Fruit fly (Drosophila melanogaster) whole organism, embryonic: ENCODE data around the gene CG42852.

Source experiments
- Antp ChIP-seq: fragments of 200-800 bp; sonication (Bioruptor generic); optimal IDR thresholded peaks from 3 replicates; lab custom pipeline; 2016; ENCODE audit warnings: missing biosample characterization, missing genetic modification characterization
- Asciz ChIP-seq: fragments of 200-800 bp; sonication (Bioruptor generic); optimal IDR thresholded peaks from 2 replicates; lab custom pipeline; 2017; ENCODE audit warnings: missing biosample characterization, mild to moderate bottlenecking, missing genetic modification characterization, missing genetic modification reagents
- Blimp-1 ChIP-seq: fragments of 200-800 bp; sonication (Bioruptor generic); optimal IDR thresholded peaks from 3 replicates; lab custom pipeline; 2018; ENCODE audit warnings: missing biosample characterization, missing genetic modification characterization, mild to moderate bottlenecking, moderate library complexity, missing genetic modification reagents
- BtbVII ChIP-seq: fragments of 200-800 bp; sonication (Bioruptor generic); optimal IDR thresholded peaks from 3 replicates; lab custom pipeline; 2017; ENCODE audit warnings: missing biosample characterization, mild to moderate bottlenecking, missing genetic modification characterization
- CG10267 ChIP-seq: fragments of 200-800 bp; sonication (Bioruptor generic); optimal IDR thresholded peaks from 2 replicates; lab custom pipeline; 2018; ENCODE audit warnings: missing biosample characterization, mild to moderate bottlenecking, missing genetic modification characterization, moderate library complexity
- CG10654 ChIP-seq: fragments of 200-800 bp; sonication (Bioruptor generic); optimal IDR thresholded peaks from 2 replicates; lab custom pipeline; 2016; ENCODE audit warnings: missing biosample characterization, missing genetic modification characterization
- CG10979 ChIP-seq: fragments of 200-800 bp; sonication (Bioruptor generic); optimal IDR thresholded peaks from 2 replicates; lab custom pipeline; 2018; ENCODE audit warnings: missing biosample characterization, mild to moderate bottlenecking, missing genetic modification characterization, moderate library complexity
- CG11504 ChIP-seq: fragments of 200-800 bp; sonication (Bioruptor generic); optimal IDR thresholded peaks from 3 replicates; lab custom pipeline; 2019; ENCODE audit warnings: missing biosample characterization, mild to moderate bottlenecking, missing genetic modification characterization, moderate library complexity
- CG15269 ChIP-seq: fragments of 200-800 bp; sonication (Bioruptor generic); optimal IDR thresholded peaks from 2 replicates; lab custom pipeline; 2018; ENCODE audit warnings: missing biosample characterization, mild to moderate bottlenecking, missing genetic modification characterization, moderate library complexity
- CG15514 ChIP-seq: fragments of 200-800 bp; sonication (Bioruptor generic); optimal IDR thresholded peaks from 3 replicates; lab custom pipeline; 2017; ENCODE audit warnings: missing biosample characterization, missing genetic modification characterization, mild to moderate bottlenecking, moderate library complexity, missing genetic modification reagents
- CG17612 ChIP-seq: fragments of 200-800 bp; sonication (Bioruptor generic); IDR thresholded peaks from 2 replicates; pipeline ENCODE4 v1.3.6; 2022; ENCODE audit warnings: missing biosample characterization, missing genetic modification characterization
- CG18011 ChIP-seq: fragments of 200-800 bp; sonication (Bioruptor generic); optimal IDR thresholded peaks from 2 replicates; lab custom pipeline; 2017; ENCODE audit warnings: missing biosample characterization, missing genetic modification characterization, mild to moderate bottlenecking, moderate library complexity, missing genotype
- CG18476 ChIP-seq: fragments of 200-800 bp; sonication (Bioruptor generic); optimal IDR thresholded peaks from 2 replicates; lab custom pipeline; 2016; ENCODE audit warnings: missing biosample characterization, mild to moderate bottlenecking, missing genetic modification characterization
- CG2678 ChIP-seq: fragments of 200-800 bp; sonication (Bioruptor generic); optimal IDR thresholded peaks from 3 replicates; lab custom pipeline; 2019; ENCODE audit warnings: missing biosample characterization, mild to moderate bottlenecking, missing genetic modification characterization, moderate library complexity
- CG30403 ChIP-seq: fragments of 200-800 bp; sonication (Bioruptor generic); optimal IDR thresholded peaks from 3 replicates; lab custom pipeline; 2016; ENCODE audit warnings: missing biosample characterization, missing genetic modification characterization
- CG31441 ChIP-seq: fragments of 200-800 bp; sonication (Bioruptor generic); IDR thresholded peaks from 2 replicates; pipeline ENCODE4 v1.3.6; 2022; ENCODE audit warnings: missing biosample characterization, missing genetic modification characterization
- CG4820 ChIP-seq: fragments of 200-800 bp; sonication (Bioruptor generic); optimal IDR thresholded peaks from 3 replicates; lab custom pipeline; 2016; ENCODE audit warnings: missing biosample characterization, missing genetic modification characterization
- CG5245 ChIP-seq: fragments of 200-800 bp; sonication (Bioruptor generic); optimal IDR thresholded peaks from 3 replicates; lab custom pipeline; 2016; ENCODE audit warnings: missing biosample characterization, missing genetic modification characterization
- CG6654 ChIP-seq: fragments of 200-800 bp; sonication (Bioruptor generic); optimal IDR thresholded peaks from 2 replicates; lab custom pipeline; 2017; ENCODE audit warnings: missing biosample characterization, mild to moderate bottlenecking, missing genetic modification characterization
- CG7987 ChIP-seq: fragments of 200-800 bp; sonication (Bioruptor generic); optimal IDR thresholded peaks from 2 replicates; lab custom pipeline; 2018; ENCODE audit warnings: missing biosample characterization, mild to moderate bottlenecking, missing genetic modification characterization, moderate library complexity
- CG8359 ChIP-seq: fragments of 200-800 bp; sonication (Bioruptor generic); optimal IDR thresholded peaks from 2 replicates; lab custom pipeline; 2017; ENCODE audit warnings: missing biosample characterization, mild to moderate bottlenecking, missing genetic modification characterization, borderline replicate concordance
- D ChIP-seq, 2 experiments: fragments of 200-800 bp in 1 of 2; fragments of >200 bp in 1 of 2; sonication (Bioruptor generic) in 1 of 2; optimal IDR thresholded peaks; 2 replicates in 1 of 2; 3 replicates in 1 of 2; lab custom pipeline; 2017; ENCODE audit warnings: mild to moderate bottlenecking in 1 of 2, missing biosample characterization in 1 of 2, missing genetic modification characterization in 1 of 2, missing genetic modification reagents in 1 of 2
- Dip3 ChIP-seq: fragments of 200-800 bp; sonication (Bioruptor generic); optimal IDR thresholded peaks from 3 replicates; lab custom pipeline; 2016; ENCODE audit warnings: missing biosample characterization, missing genetic modification characterization
- E2f1 ChIP-seq: fragments of 200-800 bp; sonication (Bioruptor generic); IDR thresholded peaks from 2 replicates; pipeline ENCODE4 v1.3.6; 2022; ENCODE audit warnings: missing biosample characterization, missing genetic modification characterization
- Ets65A ChIP-seq: fragments of 200-800 bp; sonication (Bioruptor generic); peaks from one replicate; lab custom pipeline; 2016; ENCODE audit warnings: missing biosample characterization, missing genetic modification characterization
- HHEX ChIP-seq: fragments of 200-800 bp; sonication (Bioruptor generic); optimal IDR thresholded peaks from 3 replicates; lab custom pipeline; 2017; ENCODE audit warnings: missing biosample characterization, mild to moderate bottlenecking, missing genetic modification characterization, missing genetic modification reagents
- HLH54F ChIP-seq: fragments of 200-800 bp; sonication (Bioruptor generic); optimal IDR thresholded peaks from 3 replicates; lab custom pipeline; 2016; ENCODE audit warnings: missing biosample characterization, missing genetic modification characterization
- Hr3 ChIP-seq: fragments of 200-800 bp; sonication (Bioruptor generic); optimal IDR thresholded peaks from 3 replicates; lab custom pipeline; 2016; ENCODE audit warnings: missing biosample characterization, missing genetic modification characterization
- Hr78 ChIP-seq, 2 experiments: fragments of 200-800 bp in 1 of 2; fragments of >200 bp in 1 of 2; sonication (Bioruptor generic) in 1 of 2; optimal IDR thresholded peaks; 2 replicates each; lab custom pipeline; 2017 to 2019; ENCODE audit warnings: missing biosample characterization in 2 of 2, missing genetic modification characterization in 2 of 2, mild to moderate bottlenecking in 1 of 2, moderate library complexity in 1 of 2
- Max ChIP-seq: fragments of 200-800 bp; sonication (Bioruptor generic); optimal IDR thresholded peaks from 2 replicates; lab custom pipeline; 2016; ENCODE audit warnings: missing biosample characterization, mild to moderate bottlenecking, missing genetic modification characterization
- Rfx ChIP-seq: fragments of 200-800 bp; sonication (Bioruptor generic); IDR thresholded peaks from 2 replicates; pipeline ENCODE4 v1.3.6; 2022; ENCODE audit warnings: missing biosample characterization, missing genetic modification characterization
- Xbp1 ChIP-seq: fragments of 200-800 bp; sonication (Bioruptor generic); optimal IDR thresholded peaks from 3 replicates; lab custom pipeline; 2016; ENCODE audit warnings: missing biosample characterization, mild to moderate bottlenecking, missing genetic modification characterization
- Xrp1 ChIP-seq: fragments of 200-800 bp; sonication (Bioruptor generic); IDR thresholded peaks from 2 replicates; pipeline ENCODE4 v1.3.6; 2022; ENCODE audit warnings: missing biosample characterization, missing genetic modification characterization
- ab ChIP-seq: fragments of 200-800 bp; sonication (Bioruptor generic); optimal IDR thresholded peaks from 2 replicates; lab custom pipeline; 2016; ENCODE audit warnings: missing biosample characterization, missing genetic modification characterization
- ap ChIP-seq: fragments of 200-800 bp; sonication (Bioruptor generic); IDR thresholded peaks from 2 replicates; pipeline ENCODE4 v1.3.6; 2022; ENCODE audit warnings: missing biosample characterization, missing genetic modification characterization
- dpn ChIP-seq, 2 experiments: fragments of 200-800 bp; sonication (Bioruptor generic); optimal IDR thresholded peaks; 3 replicates each; lab custom pipeline; 2016; ENCODE audit warnings: missing biosample characterization in 2 of 2, missing genetic modification characterization in 2 of 2
- lilli ChIP-seq: fragments of 200-800 bp; sonication (Bioruptor generic); optimal IDR thresholded peaks from 3 replicates; lab custom pipeline; 2016; ENCODE audit warnings: missing biosample characterization, missing genetic modification characterization
- nmo ChIP-seq: fragments of 200-800 bp; sonication (Bioruptor generic); optimal IDR thresholded peaks from 2 replicates; lab custom pipeline; 2018; ENCODE audit warnings: missing biosample characterization, mild to moderate bottlenecking, missing genetic modification characterization, moderate library complexity
- org-1 ChIP-seq: fragments of 200-800 bp; sonication (Bioruptor generic); optimal IDR thresholded peaks from 2 replicates; lab custom pipeline; 2017; ENCODE audit warnings: missing biosample characterization, missing genetic modification characterization
- pho ChIP-seq: fragments of 200-800 bp; sonication (Bioruptor generic); optimal IDR thresholded peaks from 2 replicates; lab custom pipeline; 2016; ENCODE audit warnings: missing biosample characterization, missing genetic modification characterization
- phol ChIP-seq: fragments of 200-800 bp; sonication (Bioruptor generic); optimal IDR thresholded peaks from 3 replicates; lab custom pipeline; 2018; ENCODE audit warnings: missing biosample characterization, mild to moderate bottlenecking, missing genetic modification characterization, moderate library complexity
- pros ChIP-seq: fragments of 200-800 bp; sonication (Bioruptor generic); optimal IDR thresholded peaks from 3 replicates; lab custom pipeline; 2019; ENCODE audit warnings: missing biosample characterization, mild to moderate bottlenecking, missing genetic modification characterization, moderate library complexity
- ranshi ChIP-seq: fragments of 200-800 bp; sonication (Bioruptor generic); IDR thresholded peaks from 2 replicates; pipeline ENCODE4 v1.3.6; 2022; ENCODE audit warnings: missing biosample characterization, missing genetic modification characterization
- slbo ChIP-seq: fragments of 200-800 bp; sonication (Bioruptor generic); IDR thresholded peaks from 2 replicates; pipeline ENCODE4 v1.3.6; 2022; ENCODE audit warnings: missing biosample characterization, missing genetic modification characterization
- slou ChIP-seq: fragments of 200-800 bp; sonication (Bioruptor generic); optimal IDR thresholded peaks from 3 replicates; lab custom pipeline; 2016; ENCODE audit warnings: missing biosample characterization, missing genetic modification characterization
- stc ChIP-seq: fragments of 200-800 bp; sonication (Bioruptor generic); IDR thresholded peaks from 2 replicates; pipeline ENCODE4 v1.3.6; 2022; ENCODE audit warnings: missing biosample characterization, missing genetic modification characterization
- tx ChIP-seq: fragments of 200-800 bp; sonication (Bioruptor generic); optimal IDR thresholded peaks from 2 replicates; lab custom pipeline; 2016; ENCODE audit warnings: missing biosample characterization, missing genetic modification characterization

CG42852 gene

DNA sequence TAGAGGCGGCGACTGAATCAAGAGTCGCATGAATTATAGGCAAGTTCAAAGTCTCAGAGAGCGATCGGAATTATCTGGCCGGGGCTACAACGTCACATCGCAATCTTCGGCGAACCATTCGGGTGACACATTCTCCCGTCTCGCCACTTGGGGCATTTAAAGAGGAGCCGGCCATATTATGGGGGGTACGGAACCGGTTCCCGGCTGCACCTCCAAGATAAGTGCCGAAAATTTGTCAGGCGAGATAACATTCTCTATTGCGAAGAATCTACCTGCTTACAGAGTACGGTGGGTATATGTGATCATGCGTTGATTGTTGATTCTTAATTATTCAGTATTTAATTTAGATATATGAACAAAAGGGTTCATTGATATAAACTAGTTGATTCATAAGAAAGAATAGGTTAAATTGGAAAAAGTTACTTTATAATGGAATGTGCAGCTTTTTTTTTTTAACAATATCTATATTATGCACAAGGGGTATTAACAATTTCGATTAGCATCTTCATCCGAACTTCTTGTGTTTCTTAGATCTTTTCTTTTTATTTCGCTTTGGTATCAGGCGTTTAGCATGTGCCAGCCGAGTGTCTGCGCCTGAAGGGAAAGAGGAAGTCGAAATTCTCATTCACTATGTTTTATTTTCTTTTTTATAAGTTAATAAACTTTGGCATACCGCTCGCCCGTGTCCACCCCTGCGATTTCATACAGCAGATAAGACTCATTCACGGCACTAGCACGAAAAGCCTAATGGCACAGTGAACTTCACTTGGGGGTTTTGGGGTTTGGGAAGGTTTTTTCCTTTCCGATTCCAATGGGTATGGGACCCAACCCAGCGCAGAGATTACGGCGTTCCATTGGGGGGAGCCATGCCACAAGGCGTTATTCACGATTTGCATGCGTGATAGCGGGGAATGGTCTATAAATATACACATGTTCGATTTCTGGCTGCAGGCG is 46.5 kb downstream of the CG42852 start (continued):
- peak; percentile 53 for TF ChIP-seq BtbVII
- TF ChIP-seq HLH54F (GFP tag; lab: Kevin White, UChicago), result peak; percentile 23
- peak; percentile 38 for TF ChIP-seq slou (GFP tag; lab: Kevin White, UChicago)
- TF ChIP-seq pho (GFP tag; lab: Kevin White, UChicago), result no peak
- peak; percentile 23 for TF ChIP-seq CG8359 (GFP tag; lab: Kevin White, UChicago)
- TF ChIP-seq stc (GFP tag; lab: Robert Waterston, UW), result peak; percentile 26; the same call in 1 of the 2 replicates
- peak; percentile 71 for TF ChIP-seq lilli (GFP tag; lab: Kevin White, UChicago)
- peak in 1 of 2 experiments; percentile 55 for TF ChIP-seq dpn (GFP tag; optimal IDR thresholded peaks at IDR 0.05; lab: Kevin White, UChicago)
- peak; percentile 80 for TF ChIP-seq CG10979 (tag; lab: Kevin White, UChicago)
- TF ChIP-seq slbo, result peak; percentile 47
- peak; percentile 45 for TF ChIP-seq HHEX
- peak; percentile 75 for TF ChIP-seq nmo (GFP tag; lab: Kevin White, UChicago)
- no peak for TF ChIP-seq CG17612 (GFP tag; lab: Robert Waterston, UW)
- peak; percentile 32; the same call in 1 of the 2 replicates for TF ChIP-seq Rfx
- peak; percentile 60 for TF ChIP-seq CG30403 (GFP tag; lab: Kevin White, UChicago)
- TF ChIP-seq E2f1, result peak; percentile 57
- no peak for TF ChIP-seq CG10654 (GFP tag; lab: Kevin White, UChicago)
- TF ChIP-seq org-1 (GFP tag; lab: Kevin White, UChicago), result peak; percentile 20
- TF ChIP-seq Antp (GFP tag; lab: Kevin White, UChicago), result no peak
- peak; percentile 66 for TF ChIP-seq Xbp1 (GFP tag; lab: Kevin White, UChicago)
- no peak for TF ChIP-seq ab (GFP tag; lab: Kevin White, UChicago)
- peak; percentile 81 for TF ChIP-seq CG15514 (GFP tag; lab: Kevin White, UChicago)
- peak; percentile 65 for TF ChIP-seq Asciz (GFP tag; lab: Kevin White, UChicago)
- no peak for TF ChIP-seq tx
- TF ChIP-seq Hr3 (GFP tag; lab: Kevin White, UChicago), result peak; percentile 49
- TF ChIP-seq Dip3 (GFP tag; lab: Kevin White, UChicago), result peak; percentile 68
- peak; percentile 11 for TF ChIP-seq pros (GFP tag; lab: Kevin White, UChicago)
- TF ChIP-seq CG31441 (GFP tag; lab: Robert Waterston, UW), result peak; percentile 76
- TF ChIP-seq CG10267 (tag; lab: Kevin White, UChicago), result peak; percentile 67
- TF ChIP-seq CG6654 (GFP tag; lab: Kevin White, UChicago), result peak; percentile 34
- TF ChIP-seq CG2678 (tag; lab: Kevin White, UChicago), result peak; percentile 76
- peak; percentile 70 for TF ChIP-seq CG11504
- peak; percentile 73 for TF ChIP-seq Blimp-1
- peak; percentile 25 for TF ChIP-seq CG15269 (tag; lab: Kevin White, UChicago)
- TF ChIP-seq Hr78 (GFP tag; optimal IDR thresholded peaks at IDR 0.05; lab: Kevin White, UChicago), result peak in 1 of 2 experiments; percentile 34
- TF ChIP-seq Max, result peak; percentile 56
- TF ChIP-seq CG18476, result peak; percentile 52
- TF ChIP-seq D (optimal IDR thresholded peaks at IDR 0.05; lab: Kevin White, UChicago), result no peak
- peak; percentile 71 for TF ChIP-seq D (GFP tag; optimal IDR thresholded peaks at IDR 0.05; lab: Kevin White, UChicago)
- peak; percentile 50 for TF ChIP-seq CG4820
- TF ChIP-seq ranshi, result peak; percentile 9; the same call in 1 of the 2 replicates
- TF ChIP-seq CG5245, result peak; percentile 53
- TF ChIP-seq phol (tag; lab: Kevin White, UChicago), result peak; percentile 70
- TF ChIP-seq ap (GFP tag; lab: Robert Waterston, UW), result no peak
- peak; percentile 84 for TF ChIP-seq Xrp1 (GFP tag; lab: Robert Waterston, UW)
- peak; percentile 81 for TF ChIP-seq CG7987 (GFP tag; lab: Kevin White, UChicago)
- no peak for TF ChIP-seq CG18011
- TF ChIP-seq Ets65A (GFP tag; lab: Kevin White, UChicago), result peak; percentile 80
